Fruit fly (Drosophila melanogaster) whole organism, pupa: ENCODE data around the gene CG10286.
A peak's percentile ranks its signal among the peaks of the same experiment; 100 is the strongest.

ENCODE experiments used
- CG10348 ChIP-seq: fragments of 200-800 bp; sonication (Bioruptor generic); IDR thresholded peaks from 2 replicates; pipeline ENCODE4 v1.3.6; 2022; ENCODE audit warnings: missing biosample characterization, missing genetic modification characterization
- CG12605 ChIP-seq: fragments of 200-800 bp; sonication (Bioruptor generic); IDR thresholded peaks from 2 replicates; pipeline ENCODE4 v1.3.6; 2022; ENCODE audit warnings: missing biosample characterization, missing genetic modification characterization
- CG13204 ChIP-seq: fragments of 200-800 bp; sonication (Bioruptor generic); optimal IDR thresholded peaks from 2 replicates; lab custom pipeline; 2018; ENCODE audit warnings: missing biosample characterization, mild to moderate bottlenecking, missing genetic modification characterization, moderate library complexity
- CG14655 ChIP-seq: fragments of 200-800 bp; sonication (Bioruptor generic); optimal IDR thresholded peaks from 3 replicates; lab custom pipeline; 2017; ENCODE audit warnings: mild to moderate bottlenecking, missing biosample characterization, missing genetic modification reagents, missing genetic modification characterization
- CG15710 ChIP-seq: fragments of 200-800 bp; sonication (Bioruptor generic); optimal IDR thresholded peaks from 2 replicates; lab custom pipeline; 2018; ENCODE audit warnings: missing biosample characterization, mild to moderate bottlenecking, missing genetic modification characterization, moderate library complexity
- CG17806 ChIP-seq: fragments of 200-800 bp; sonication (Bioruptor generic); optimal IDR thresholded peaks from 2 replicates; lab custom pipeline; 2018; ENCODE audit warnings: missing biosample characterization, mild to moderate bottlenecking, missing genetic modification characterization, moderate library complexity
- CG32121 ChIP-seq: fragments of 200-800 bp; sonication (Bioruptor generic); IDR thresholded peaks from 2 replicates; pipeline ENCODE4 v1.3.6; 2022; ENCODE audit warnings: missing biosample characterization, missing genetic modification characterization
- CG34367 ChIP-seq: fragments of 200-800 bp; sonication (Bioruptor generic); optimal IDR thresholded peaks from 2 replicates; lab custom pipeline; 2018; ENCODE audit warnings: missing biosample characterization, mild to moderate bottlenecking, missing genetic modification characterization
- CG4496 ChIP-seq: fragments of 200-800 bp; sonication (Bioruptor generic); IDR thresholded peaks from 3 replicates; pipeline ENCODE4 v1.3.6; 2022; ENCODE audit warnings: missing biosample characterization, missing genetic modification characterization
- CG8159 ChIP-seq: fragments of 200-800 bp; sonication (Bioruptor generic); optimal IDR thresholded peaks from 3 replicates; lab custom pipeline; 2018; ENCODE audit warnings: missing biosample characterization, mild to moderate bottlenecking, missing genetic modification characterization, moderate library complexity
- CG8301 ChIP-seq: fragments of 200-800 bp; sonication (Bioruptor generic); optimal IDR thresholded peaks from 2 replicates; lab custom pipeline; 2018; ENCODE audit warnings: missing biosample characterization, mild to moderate bottlenecking, missing genetic modification characterization
- CG9948 ChIP-seq: fragments of 200-800 bp; sonication (Bioruptor generic); optimal IDR thresholded peaks from 2 replicates; lab custom pipeline; 2018; ENCODE audit warnings: missing biosample characterization, mild to moderate bottlenecking, missing genetic modification characterization, moderate library complexity
- D1 ChIP-seq: fragments of 200-800 bp; sonication (Bioruptor generic); optimal IDR thresholded peaks from 2 replicates; lab custom pipeline; 2018; ENCODE audit warnings: missing biosample characterization, mild to moderate bottlenecking, missing genetic modification characterization, moderate library complexity
- EcR ChIP-seq: fragments of 200-800 bp; sonication (Bioruptor generic); optimal IDR thresholded peaks from 3 replicates; lab custom pipeline; 2019; ENCODE audit warnings: missing biosample characterization, missing genetic modification characterization, mild to moderate bottlenecking, moderate library complexity, missing genetic modification reagents
- Ets98B ChIP-seq: fragments of 200-800 bp; sonication (Bioruptor generic); IDR thresholded peaks from 2 replicates; pipeline ENCODE4 v1.3.6; 2022; ENCODE audit warnings: missing biosample characterization, missing genetic modification characterization
- Pif1A ChIP-seq: fragments of 200-800 bp; sonication (Bioruptor generic); optimal IDR thresholded peaks from 3 replicates; lab custom pipeline; 2016; ENCODE audit warnings: missing biosample characterization, missing genetic modification characterization
- Pif1B ChIP-seq: fragments of 200-800 bp; sonication (Bioruptor generic); optimal IDR thresholded peaks from 3 replicates; lab custom pipeline; 2016; ENCODE audit warnings: missing biosample characterization, missing genetic modification characterization
- Snoo ChIP-seq: fragments of 200-800 bp; sonication (Bioruptor generic); optimal IDR thresholded peaks from 3 replicates; lab custom pipeline; 2017; ENCODE audit warnings: missing biosample characterization, mild to moderate bottlenecking, missing genetic modification characterization, inconsistent platforms
- fd96Ca ChIP-seq: fragments of 200-800 bp; sonication (Bioruptor generic); IDR thresholded peaks from 3 replicates; pipeline ENCODE4 v1.3.6; 2022; ENCODE audit warnings: missing biosample characterization, missing genetic modification characterization
- gl ChIP-seq: fragments of 200-800 bp; sonication (Bioruptor generic); optimal IDR thresholded peaks from 2 replicates; lab custom pipeline; 2018; ENCODE audit warnings: missing biosample characterization, mild to moderate bottlenecking, missing genetic modification characterization
- rn ChIP-seq: fragments of 200-800 bp; sonication (Bioruptor generic); IDR thresholded peaks from 2 replicates; pipeline ENCODE4 v1.3.6; 2022; ENCODE audit warnings: missing biosample characterization, missing genetic modification characterization

The CG10286 gene

DNA sequence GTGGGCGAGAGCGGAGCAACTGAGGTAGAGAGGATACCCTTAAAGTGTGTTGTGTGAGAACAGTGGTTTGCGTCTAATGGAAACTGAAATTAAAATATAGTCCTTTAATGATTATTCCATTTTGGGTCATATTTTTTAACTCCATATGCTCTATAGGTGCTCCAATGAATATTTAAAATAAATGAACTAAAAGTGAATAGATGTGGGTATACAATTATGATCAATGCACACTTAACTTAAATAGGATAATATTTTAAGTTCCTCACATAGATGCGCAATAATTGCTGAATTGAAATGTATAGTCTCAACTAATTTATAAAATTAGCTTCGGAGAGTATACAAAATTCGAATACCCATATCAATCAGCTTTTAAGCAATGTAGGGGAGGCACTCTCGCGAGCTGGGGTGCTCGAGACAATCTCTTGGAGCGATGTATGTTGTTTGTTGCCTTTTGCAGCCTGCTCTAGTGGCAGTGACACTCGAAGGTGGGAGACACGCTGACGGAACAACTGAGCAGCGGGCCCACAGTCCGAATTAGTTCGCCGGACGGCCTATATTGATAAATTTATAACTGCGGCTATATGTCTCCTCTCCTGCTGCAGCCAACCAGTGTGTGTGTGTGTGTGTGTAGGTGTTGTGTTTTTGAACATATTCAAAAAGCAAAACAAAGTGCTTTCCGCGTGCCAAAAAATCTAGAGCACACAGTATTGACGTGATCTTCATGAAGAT, 15.0 kb upstream of the CG10286 start:
- peak; percentile 72; the same call in 2 of the 3 replicates for TF ChIP-seq CG4496
- TF ChIP-seq fd96Ca (GFP tag; lab: Robert Waterston, UW): no peak
- TF ChIP-seq CG32121 (GFP tag; lab: Robert Waterston, UW): peak; percentile 54
- no peak for TF ChIP-seq EcR
- peak; percentile 82 for TF ChIP-seq CG8301 (tag; lab: Kevin White, UChicago)
- peak; percentile 65 for TF ChIP-seq Snoo
- peak; percentile 73 for TF ChIP-seq Pif1B (GFP tag; lab: Kevin White, UChicago)
- no peak for TF ChIP-seq CG13204
- no peak; the same call in 1 of the 2 replicates for TF ChIP-seq Ets98B (GFP tag; lab: Robert Waterston, UW)
- peak; percentile 71 for TF ChIP-seq CG15710
- TF ChIP-seq Pif1A (GFP tag; lab: Kevin White, UChicago): peak; percentile 82
- TF ChIP-seq CG9948: peak; percentile 79
- no peak for TF ChIP-seq rn (GFP tag; lab: Robert Waterston, UW)
- TF ChIP-seq CG12605: no peak
- peak; percentile 70 for TF ChIP-seq CG34367 (tag; lab: Kevin White, UChicago)
- TF ChIP-seq D1: peak; percentile 39
- TF ChIP-seq CG8159 (tag; lab: Kevin White, UChicago): peak; percentile 84
- TF ChIP-seq CG14655 (GFP tag; lab: Kevin White, UChicago): no peak
- peak; percentile 39 for TF ChIP-seq gl (tag; lab: Kevin White, UChicago)
- TF ChIP-seq CG17806: peak; percentile 79
- no peak for TF ChIP-seq CG10348 (GFP tag; lab: Robert Waterston, UW)
- TF ChIP-seq, all 21 proteins: peak for 13

DNA sequence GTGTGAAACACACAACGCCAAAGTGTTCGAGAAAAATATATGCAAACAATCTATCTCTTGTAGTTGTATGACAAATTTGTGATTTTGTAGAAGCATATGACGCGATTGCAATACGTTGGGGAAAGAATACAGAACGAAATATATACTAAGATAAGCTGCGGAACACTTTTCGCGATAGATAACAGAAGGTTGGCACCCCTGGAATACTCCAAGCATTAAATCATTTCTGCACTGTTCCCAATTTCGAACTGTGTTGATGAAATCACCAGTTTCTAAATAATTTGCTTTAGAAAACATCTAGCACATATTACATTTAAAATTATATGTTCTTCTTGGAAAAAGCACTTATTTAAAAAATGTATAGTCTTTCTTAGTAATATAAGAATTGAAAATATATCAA, 14.4 kb upstream of the CG10286 start:
- TF ChIP-seq CG13204 (no peak), CG34367 (tag; lab: Kevin White, UChicago) (no peak), CG17806 (no peak), CG8301 (tag; lab: Kevin White, UChicago) (no peak), CG12605 (no peak)

DNA sequence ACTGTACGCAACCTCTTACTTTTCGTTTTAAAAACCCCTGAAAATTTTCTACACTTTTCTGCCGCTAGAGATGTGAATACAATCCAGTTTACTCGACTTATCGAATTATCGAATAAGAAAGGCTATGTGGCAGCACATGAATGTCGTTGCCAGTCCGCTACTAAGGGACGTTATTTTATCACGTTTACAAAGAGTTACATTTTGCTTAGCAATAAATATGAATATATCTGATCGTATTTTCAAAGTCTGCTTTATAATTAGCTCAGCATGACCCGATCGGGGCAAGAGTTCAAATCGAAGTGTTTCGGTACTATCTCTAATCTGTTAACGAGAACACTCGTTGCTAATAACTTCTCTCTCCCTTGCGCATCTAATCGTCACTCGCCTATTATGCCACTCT, 665 bp upstream of the CG10286 start, which contains the start of gene CG42724:
Gene CG42724 (minus strand): TSS at position 189 of the 400 bp plus-strand sequence.
- TF ChIP-seq Snoo (no peak), Ets98B (GFP tag; lab: Robert Waterston, UW) (peak; percentile 28; the same call in 1 of the 2 replicates), D1 (no peak), CG4496 (no peak), fd96Ca (GFP tag; lab: Robert Waterston, UW) (peak; percentile 73), CG9948 (no peak)

DNA sequence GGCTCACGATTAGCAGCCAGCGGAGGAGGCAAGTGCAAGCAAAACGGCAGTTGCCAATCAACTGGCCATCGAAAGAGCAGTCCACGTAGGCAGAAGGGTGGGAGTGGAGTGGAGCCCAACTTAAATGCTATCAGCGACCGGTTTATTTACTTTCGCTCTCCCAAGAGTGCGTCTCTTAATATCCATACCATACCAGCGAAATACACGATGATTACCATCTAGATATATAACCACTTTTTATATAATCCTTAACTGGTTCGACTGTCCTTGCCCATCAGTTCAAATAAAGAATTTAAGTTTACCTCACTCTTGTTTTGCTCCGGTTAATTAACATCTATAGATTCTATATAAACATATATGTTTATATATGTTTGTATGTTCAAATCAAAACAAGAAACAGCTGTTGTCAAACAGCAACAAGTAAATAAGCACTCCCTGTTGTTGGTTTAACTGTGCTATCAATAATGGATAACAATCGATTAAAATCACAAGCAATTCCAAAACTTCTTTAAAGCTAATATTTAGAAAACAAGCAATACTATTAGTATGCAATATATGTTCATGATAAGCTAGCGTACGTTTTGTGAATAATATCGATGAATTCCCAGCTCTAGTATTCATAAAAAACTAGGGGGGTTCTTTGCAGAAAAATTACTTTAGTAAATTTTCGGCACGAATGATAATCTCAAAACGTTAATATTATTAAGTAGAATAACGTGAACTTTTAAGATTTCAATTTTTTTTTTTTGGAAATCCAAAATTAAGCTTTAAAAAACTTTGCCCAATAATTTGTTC, 4.9 kb downstream of the CG10286 start:
- TF ChIP-seq EcR: peak; percentile 61
- peak; percentile 11 for TF ChIP-seq CG17806
- TF ChIP-seq CG13204: no peak
- TF ChIP-seq CG8301 (tag; lab: Kevin White, UChicago): peak; percentile 42
- peak; percentile 46; the same call in 1 of the 3 replicates for TF ChIP-seq CG4496
- no peak for TF ChIP-seq CG34367 (tag; lab: Kevin White, UChicago)
- TF ChIP-seq CG10348 (GFP tag; lab: Robert Waterston, UW): no peak
- no peak for TF ChIP-seq rn (GFP tag; lab: Robert Waterston, UW)
- peak; percentile 44 for TF ChIP-seq CG8159 (tag; lab: Kevin White, UChicago)
- TF ChIP-seq CG12605: peak; percentile 34
- TF ChIP-seq CG15710: peak; percentile 7
- TF ChIP-seq Snoo: peak; percentile 9
- TF ChIP-seq CG14655 (GFP tag; lab: Kevin White, UChicago): no peak
- TF ChIP-seq CG9948: peak; percentile 3
- peak; percentile 0 for TF ChIP-seq gl (tag; lab: Kevin White, UChicago)
- peak; percentile 17; the same call in 1 of the 2 replicates for TF ChIP-seq Ets98B (GFP tag; lab: Robert Waterston, UW)
- TF ChIP-seq Pif1B (GFP tag; lab: Kevin White, UChicago): no peak
- TF ChIP-seq Pif1A (GFP tag; lab: Kevin White, UChicago): no peak
- TF ChIP-seq fd96Ca (GFP tag; lab: Robert Waterston, UW): no peak
- TF ChIP-seq CG32121 (GFP tag; lab: Robert Waterston, UW): 0 out of 2 replicates have a peak, but pooled peaks have one; percentile 12
- no peak for TF ChIP-seq D1
- TF ChIP-seq, all 21 proteins: peak for 12

DNA sequence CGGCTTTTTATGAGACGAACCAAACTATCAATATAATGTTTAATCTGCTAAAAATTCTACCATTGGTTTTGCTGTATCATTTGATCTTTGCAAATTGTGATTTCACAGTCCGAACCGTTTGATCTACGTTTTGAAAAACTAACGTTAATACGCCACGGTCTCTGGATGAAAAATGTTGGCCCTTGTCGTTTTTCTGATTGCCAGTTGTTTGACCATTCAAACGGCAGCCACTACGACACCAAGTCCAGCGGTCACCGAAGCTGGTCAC, 5.5 kb downstream of the CG10286 start, which contains the start of gene CG42564:
Gene CG42564 (plus strand): TSS at position 169 of the 268 bp plus-strand sequence.
- no peak for TF ChIP-seq rn (GFP tag; lab: Robert Waterston, UW)
- TF ChIP-seq Ets98B (GFP tag; lab: Robert Waterston, UW): no peak
- TF ChIP-seq CG8159 (tag; lab: Kevin White, UChicago): no peak
- no peak for TF ChIP-seq CG9948
- no peak for TF ChIP-seq EcR
- no peak for TF ChIP-seq gl (tag; lab: Kevin White, UChicago)
- TF ChIP-seq Pif1A (GFP tag; lab: Kevin White, UChicago): no peak
- TF ChIP-seq CG8301 (tag; lab: Kevin White, UChicago): no peak

DNA sequence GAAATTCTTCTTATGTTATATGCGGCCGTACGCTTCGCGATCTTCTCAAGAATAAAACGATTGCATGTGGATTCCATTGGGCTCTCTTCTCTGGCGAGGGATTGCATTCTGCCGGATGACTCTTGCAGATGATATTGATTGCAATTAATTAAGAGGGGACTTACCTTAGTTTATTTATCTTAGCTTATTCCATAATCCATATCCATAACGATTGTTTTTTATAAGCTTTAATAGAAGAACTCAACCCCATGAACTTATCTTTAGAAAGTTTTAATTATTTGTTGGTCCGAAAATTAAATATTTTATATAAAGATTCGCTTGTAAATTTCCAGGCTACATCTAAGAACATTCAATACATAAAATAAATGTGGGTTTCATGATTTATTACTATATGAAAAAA, 7.2 kb downstream of the CG10286 start, which contains the start of gene CRAT:
Gene CRAT (minus strand): TSS at position 101 of the 400 bp plus-strand sequence.
- TF ChIP-seq gl (tag; lab: Kevin White, UChicago): no peak
- TF ChIP-seq CG15710: no peak
- no peak for TF ChIP-seq CG12605
- TF ChIP-seq fd96Ca (GFP tag; lab: Robert Waterston, UW): no peak
- TF ChIP-seq D1: no peak
